Worm (Caenorhabditis elegans) whole organism, L4 larva: Measurements from ENCODE around the gene nspb-11.
A peak's percentile ranks its signal among the peaks of the same experiment; 100 is the strongest.

Experiments used
- F49E8.2 ChIP-seq: sonication (generic microtip); optimal IDR thresholded peaks from 2 replicates; lab custom pipeline; 2016; ENCODE audit warnings: missing compliant biosample characterization, mild to moderate bottlenecking, missing genetic modification characterization, borderline replicate concordance
- T20F7.1 ChIP-seq: fragments of 200-800 bp; sonication (Bioruptor generic); optimal IDR thresholded peaks from 2 replicates; lab custom pipeline; 2018; ENCODE audit warnings: mild to moderate bottlenecking, missing genetic modification characterization, missing compliant biosample characterization
- T26A8.4 ChIP-seq: fragments of 200-800 bp; sonication (Bioruptor generic); IDR thresholded peaks from 2 replicates; pipeline ENCODE4 v1.3.6; 2022; ENCODE audit warnings: missing genetic modification characterization, missing compliant biosample characterization
- Y48G9A.11 ChIP-seq: fragments of 200-800 bp; sonication (Bioruptor generic); IDR thresholded peaks from 2 replicates; pipeline ENCODE4 v1.3.6; 2022; ENCODE audit warnings: missing genetic modification reagents, missing genetic modification characterization, missing compliant biosample characterization
- Y5F2A.4 ChIP-seq: fragments of 200-800 bp; sonication (Bioruptor generic); optimal IDR thresholded peaks from 2 replicates; lab custom pipeline; 2018; ENCODE audit warnings: mild to moderate bottlenecking, missing genetic modification characterization, missing compliant biosample characterization
- ZK337.2 ChIP-seq: fragments of 200-800 bp; sonication (Bioruptor generic); IDR thresholded peaks from 2 replicates; pipeline ENCODE4 v1.3.6; 2022; ENCODE audit warnings: missing genetic modification reagents, missing genetic modification characterization, missing compliant biosample characterization
- ZK546.5 ChIP-seq, 2 experiments: sonication (generic microtip); optimal IDR thresholded peaks; 2 replicates each; lab custom pipeline; 2017; ENCODE audit warnings: missing biosample characterization in 2 of 2, missing genetic modification characterization in 2 of 2
- aha-1 ChIP-seq: fragments of 150-350 bp; peaks from one replicate; lab custom pipeline; 2014; ENCODE audit warnings: missing biosample characterization, missing genetic modification characterization
- aly-2 ChIP-seq: sonication (generic microtip); optimal IDR thresholded peaks from 2 replicates; lab custom pipeline; 2018; ENCODE audit warnings: missing biosample characterization, missing genetic modification characterization
- ama-1 ChIP-seq: fragments of 150-350 bp; optimal IDR thresholded peaks from 2 replicates; lab custom pipeline; 2014; ENCODE audit warnings: inconsistent platforms, mixed read lengths
- arid-1 ChIP-seq: fragments of 200-800 bp; sonication (Bioruptor generic); conservative IDR thresholded peaks from 2 replicates; pipeline ENCODE4 v1.3.6; 2022; ENCODE audit warnings: missing genetic modification reagents, missing genetic modification characterization, missing compliant biosample characterization
- attf-4 ChIP-seq: sonication (generic microtip); optimal IDR thresholded peaks from 3 replicates; lab custom pipeline; 2017; ENCODE audit warnings: missing biosample characterization, missing genetic modification characterization
- ceh-28 ChIP-seq: fragments of 150-350 bp; optimal IDR thresholded peaks from 2 replicates; lab custom pipeline; 2014; ENCODE audit warnings: missing biosample characterization, missing genetic modification reagents, missing genetic modification characterization
- ceh-82 ChIP-seq: sonication (generic microtip); optimal IDR thresholded peaks from 2 replicates; lab custom pipeline; 2017; ENCODE audit warnings: missing biosample characterization, missing genetic modification characterization
- cey-2 ChIP-seq: sonication (generic microtip); optimal IDR thresholded peaks from 3 replicates; lab custom pipeline; 2017; ENCODE audit warnings: missing genetic modification characterization, mild to moderate bottlenecking, missing compliant biosample characterization, antibody characterized with exemption, borderline replicate concordance; ENCODE audit not compliant: insufficient read depth
- daf-8 ChIP-seq: fragments of 200-800 bp; sonication (Bioruptor generic); IDR thresholded peaks from 2 replicates; pipeline ENCODE4 v1.3.6; 2022; ENCODE audit warnings: missing genetic modification characterization, missing compliant biosample characterization
- dmd-8 ChIP-seq: fragments of 200-800 bp; sonication (Bioruptor generic); IDR thresholded peaks from 2 replicates; pipeline ENCODE4 v1.3.6; 2022; ENCODE audit warnings: missing genetic modification characterization, missing compliant biosample characterization
- egl-27 ChIP-seq: sonication (generic microtip); optimal IDR thresholded peaks from 3 replicates; lab custom pipeline; 2017; ENCODE audit warnings: missing biosample characterization, missing genetic modification reagents, missing genetic modification characterization
- fos-1 ChIP-seq: fragments of 150-350 bp; optimal IDR thresholded peaks from 2 replicates; lab custom pipeline; 2014; ENCODE audit warnings: missing biosample characterization, missing genetic modification characterization
- jun-1 ChIP-seq: fragments of 150-350 bp; optimal IDR thresholded peaks from 2 replicates; lab custom pipeline; 2014; ENCODE audit warnings: missing biosample characterization, missing genetic modification reagents, missing genetic modification characterization
- lin-13 ChIP-seq: fragments of 150-350 bp; optimal IDR thresholded peaks from 2 replicates; lab custom pipeline; 2014; ENCODE audit warnings: missing biosample characterization, missing genetic modification reagents, missing genetic modification characterization
- lin-29 ChIP-seq: fragments of 200-800 bp; sonication (Bioruptor generic); IDR thresholded peaks from 2 replicates; pipeline ENCODE4 v1.3.6; 2022; ENCODE audit warnings: missing genetic modification reagents, missing genetic modification characterization, missing compliant biosample characterization
- lin-38 ChIP-seq: fragments of 200-800 bp; sonication (Bioruptor generic); IDR thresholded peaks from 2 replicates; pipeline ENCODE4 v1.3.6; 2022; ENCODE audit warnings: missing genetic modification reagents, missing genetic modification characterization, missing compliant biosample characterization
- lin-39 ChIP-seq: fragments of 150-350 bp; optimal IDR thresholded peaks from 2 replicates; lab custom pipeline; 2014; ENCODE audit warnings: missing biosample characterization, missing genetic modification reagents, missing genetic modification characterization
- lsy-2 ChIP-seq, 2 experiments: fragments of 150-350 bp in 1 of 2; sonication (generic microtip) in 1 of 2; optimal IDR thresholded peaks; 2 replicates each; lab custom pipeline; 2014 to 2017; ENCODE audit warnings: missing biosample characterization in 2 of 2, missing genetic modification characterization in 2 of 2
- madf-9 ChIP-seq: fragments of 200-800 bp; sonication (Bioruptor generic); conservative IDR thresholded peaks from 2 replicates; pipeline ENCODE4 v1.3.6; 2022; ENCODE audit warnings: missing genetic modification reagents, missing genetic modification characterization, missing compliant biosample characterization
- mdt-29 ChIP-seq: fragments of 200-800 bp; sonication (Bioruptor generic); IDR thresholded peaks from 2 replicates; pipeline ENCODE4 v1.3.6; 2022; ENCODE audit warnings: missing genetic modification reagents, missing genetic modification characterization, missing compliant biosample characterization
- mxl-2 ChIP-seq: fragments of 200-800 bp; sonication (Bioruptor generic); conservative IDR thresholded peaks from 2 replicates; pipeline ENCODE4 v1.3.6; 2022; ENCODE audit warnings: missing genetic modification reagents, missing genetic modification characterization, missing compliant biosample characterization
- pqm-1 ChIP-seq: sonication (generic microtip); optimal IDR thresholded peaks from 2 replicates; lab custom pipeline; 2017; ENCODE audit warnings: missing biosample characterization, missing genetic modification characterization
- set-16 ChIP-seq: fragments of 200-800 bp; sonication (Bioruptor generic); IDR thresholded peaks from 2 replicates; pipeline ENCODE4 v1.3.6; 2022; ENCODE audit warnings: missing genetic modification reagents, missing genetic modification characterization, missing compliant biosample characterization
- skn-1 ChIP-seq: fragments of 150-350 bp; optimal IDR thresholded peaks from 2 replicates; lab custom pipeline; 2014; ENCODE audit warnings: missing biosample characterization, missing genetic modification characterization
- unc-39 ChIP-seq: sonication (generic microtip); optimal IDR thresholded peaks from 2 replicates; lab custom pipeline; 2017; ENCODE audit warnings: missing biosample characterization, missing genetic modification characterization
- unc-62 ChIP-seq, 3 experiments: fragments of 150-350 bp in 1 of 3; sonication (generic microtip); optimal IDR thresholded peaks in 2 of 3; peaks in 1 of 3; 1 replicate in 1 of 3; 2 replicates in 2 of 3; lab custom pipeline; 2014 to 2017; ENCODE audit warnings: missing biosample characterization in 3 of 3, missing genetic modification characterization in 3 of 3, missing genetic modification reagents in 3 of 3, missing genotype in 1 of 3
- vab-7 ChIP-seq: fragments of 200-800 bp; sonication (Bioruptor generic); IDR thresholded peaks from 2 replicates; pipeline ENCODE4 v1.3.6; 2022; ENCODE audit warnings: missing genetic modification reagents, missing genetic modification characterization, missing compliant biosample characterization
- zfp-2 ChIP-seq: sonication (generic microtip); optimal IDR thresholded peaks from 2 replicates; lab custom pipeline; 2016; ENCODE audit warnings: mild to moderate bottlenecking, missing genetic modification characterization, missing compliant biosample characterization

The nspb-11 gene

DNA sequence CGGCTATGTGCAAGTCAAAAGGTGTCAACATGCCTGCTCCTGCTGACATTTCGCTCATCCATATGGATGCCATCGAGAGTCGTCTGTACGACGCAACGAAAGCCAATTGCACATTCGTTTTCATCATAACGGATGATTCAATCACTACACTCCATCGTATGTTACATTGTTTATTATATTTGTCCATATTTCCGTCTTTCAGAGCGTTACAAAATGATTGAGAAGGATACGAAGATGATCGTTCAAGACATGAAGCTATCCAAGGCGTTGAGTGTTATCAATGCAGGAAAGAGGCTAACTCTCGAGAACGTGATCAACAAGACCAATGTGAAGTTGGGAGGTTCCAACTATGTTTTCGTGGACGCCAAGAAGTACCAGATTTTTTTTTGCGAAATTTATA, 14.3 kb downstream of the nspb-11 start:
- TF ChIP-seq lin-39 (tag; lab: Kevin White, UChicago) = no peak
- TF ChIP-seq dmd-8 (GFP tag; lab: Robert Waterston, UW) = no peak
- no peak for TF ChIP-seq madf-9 (GFP tag; lab: Robert Waterston, UW)
- no peak for TF ChIP-seq pqm-1 (tag; lab: Kevin White, UChicago)
- TF ChIP-seq jun-1 = no peak
- peak in 1 of 2 experiments; percentile 98 for TF ChIP-seq unc-62 (GFP tag; optimal IDR thresholded peaks at IDR 0.05 in 1 of 2; lab: Kevin White, UChicago)
- no peak for TF ChIP-seq unc-62 (tag; optimal IDR thresholded peaks at IDR 0.05; lab: Kevin White, UChicago)
- TF ChIP-seq daf-8 (GFP tag; lab: Robert Waterston, UW) = no peak

ce11 chrII:12923225-12923624, 16.1 kb downstream of the nspb-11 start:
- TF ChIP-seq lin-38 (GFP tag; lab: Robert Waterston, UW) (peak; percentile 61), Y48G9A.11 (GFP tag; lab: Robert Waterston, UW) (peak; percentile 86), arid-1 (GFP tag; lab: Robert Waterston, UW) (peak; percentile 67; the same call in 1 of the 2 replicates), lsy-2 (tag; optimal IDR thresholded peaks at IDR 0.05; lab: Kevin White, UChicago) (no peak)
- TF ChIP-seq, all 104 proteins: peak for 3

DNA sequence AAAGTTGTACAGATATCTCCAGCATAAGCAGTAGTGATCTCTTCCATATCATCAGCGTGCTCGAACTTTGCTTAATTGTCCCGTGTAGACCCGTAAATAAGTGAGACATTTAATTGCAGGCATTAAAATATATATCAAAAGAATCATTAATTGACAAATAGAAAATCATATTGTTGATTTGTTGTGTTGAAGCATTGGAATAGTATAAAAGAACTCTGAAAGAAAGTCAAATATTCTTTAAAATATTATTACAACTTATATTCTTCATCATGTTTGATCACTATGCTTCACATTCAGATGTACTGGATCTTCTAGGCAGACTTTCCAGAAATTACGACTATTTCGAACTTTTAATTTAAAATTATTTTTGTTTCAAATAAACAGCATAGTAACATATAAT, 18.4 kb downstream of the nspb-11 start, which contains the start of gene F58G1.8:
Gene F58G1.8, minus strand, starts transcription at position 101 of the 400 bp plus-strand sequence.
- no peak for TF ChIP-seq ZK337.2 (GFP tag; lab: Robert Waterston, UW)
- TF ChIP-seq unc-39 (tag; lab: Kevin White, UChicago) = no peak
- TF ChIP-seq set-16 (GFP tag; lab: Robert Waterston, UW) = no peak
- TF ChIP-seq egl-27 = no peak
- TF ChIP-seq ceh-82 (tag; lab: Kevin White, UChicago) = no peak
- TF ChIP-seq vab-7 (GFP tag; lab: Robert Waterston, UW) = no peak
- TF ChIP-seq fos-1 (tag; lab: Kevin White, UChicago) = no peak
- no peak for TF ChIP-seq T20F7.1 (GFP tag; lab: Kevin White, UChicago)
- no peak for TF ChIP-seq aly-2
- TF ChIP-seq Y5F2A.4 (GFP tag; lab: Kevin White, UChicago) = no peak
- TF ChIP-seq zfp-2 (tag; lab: Kevin White, UChicago) = no peak

ce11 chrII:12928241-12928640, 21.1 kb downstream of the nspb-11 start, which contains the start of gene F58G1.3:
Gene F58G1.3 (minus strand): TSS chrII:12928341.
- TF ChIP-seq mxl-2 (GFP tag; lab: Robert Waterston, UW) = no peak
- no peak for TF ChIP-seq cey-2 (tag; lab: Kevin White, UChicago)
- TF ChIP-seq T26A8.4 (GFP tag; lab: Robert Waterston, UW) = no peak
- TF ChIP-seq aha-1 (tag; lab: Kevin White, UChicago) = no peak
- no peak for TF ChIP-seq lin-13 (GFP tag; lab: Kevin White, UChicago)
- TF ChIP-seq lsy-2 (tag; optimal IDR thresholded peaks at IDR 0.05; lab: Kevin White, UChicago) = no peak
- no peak for TF ChIP-seq skn-1
- no peak for TF ChIP-seq ama-1 (lab: Kevin White, UChicago)
- TF ChIP-seq F49E8.2 (tag; lab: Kevin White, UChicago) = no peak
- no peak for TF ChIP-seq ZK546.5 (tag; optimal IDR thresholded peaks at IDR 0.05; lab: Kevin White, UChicago)
- no peak for TF ChIP-seq ceh-28 (tag; lab: Kevin White, UChicago)
- TF ChIP-seq lin-29 (GFP tag; lab: Robert Waterston, UW) = no peak
- no peak for TF ChIP-seq mdt-29 (GFP tag; lab: Robert Waterston, UW)
- no peak for TF ChIP-seq lin-39 (tag; lab: Kevin White, UChicago)
- no peak for TF ChIP-seq lin-38 (GFP tag; lab: Robert Waterston, UW)
- TF ChIP-seq jun-1 = no peak
- TF ChIP-seq Y5F2A.4 (GFP tag; lab: Kevin White, UChicago) = no peak
- no peak for TF ChIP-seq attf-4 (tag; lab: Kevin White, UChicago)
